Worm (Caenorhabditis elegans): ENCODE data around the gene lon-3.

ce11 chrV:12235502-12235901, 37.1 kb upstream of the lon-3 start:
- TF ChIP-seq pha-4 (tag; optimal IDR thresholded peaks at IDR 0.05) (no peak), lir-1 (GFP tag; conservative IDR thresholded peaks at IDR 0.05) (no peak), zfh-2 (GFP tag; conservative IDR thresholded peaks at IDR 0.05) (no peak)

All from whole organism, young adult.